Worm (Caenorhabditis elegans): Measurements from ENCODE around the gene Y60C6A.1.

Y60C6A.1 gene

DNA sequence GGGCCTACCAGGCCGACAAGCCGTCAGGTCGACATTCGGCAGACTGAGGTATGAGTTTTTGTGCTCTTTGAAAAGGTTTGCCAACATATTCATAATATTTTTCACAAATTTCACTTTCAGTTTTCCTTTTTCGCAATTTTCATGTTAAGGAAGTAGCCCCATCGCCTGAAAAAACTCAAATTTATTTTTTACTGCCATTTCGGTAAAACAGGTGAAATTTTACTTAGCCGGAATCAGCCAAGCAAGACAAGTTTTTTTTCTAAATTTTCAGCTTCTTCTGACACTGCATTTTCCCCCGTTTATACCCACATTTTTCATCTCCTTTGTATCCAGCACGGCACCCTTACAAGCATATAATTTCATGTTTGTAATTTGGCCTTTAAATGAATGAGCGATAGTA is 8.2 kb downstream of the Y60C6A.1 start, which contains the start of gene R02F11.11:
Gene R02F11.11 (plus strand): TSS at position 301 of the 400 bp plus-strand sequence.
- TF ChIP-seq ceh-18 (tag; optimal IDR thresholded peaks at IDR 0.05), result no peak
- TF ChIP-seq dmd-4 (tag; optimal IDR thresholded peaks at IDR 0.05; ENCODE audit: borderline replicate concordance), result no peak
- TF ChIP-seq fax-1 (tag; optimal IDR thresholded peaks at IDR 0.05), result no peak
- no peak for TF ChIP-seq pros-1 (tag; optimal IDR thresholded peaks at IDR 0.05)
- no peak for TF ChIP-seq sox-2 (GFP tag; IDR thresholded peaks at IDR 0.05)
- TF ChIP-seq ceh-45 (GFP tag; IDR thresholded peaks at IDR 0.05), result no peak
- no peak for TF ChIP-seq ceh-30 (tag; optimal IDR thresholded peaks at IDR 0.05)
- no peak for TF ChIP-seq ceh-2 (tag; optimal IDR thresholded peaks at IDR 0.05)
- TF ChIP-seq unc-55 (GFP tag; optimal IDR thresholded peaks at IDR 0.05), result no peak
- no peak for TF ChIP-seq hlh-15 (tag; optimal IDR thresholded peaks at IDR 0.05)
- TF ChIP-seq ceh-31 (tag; optimal IDR thresholded peaks at IDR 0.05), result no peak
- no peak for TF ChIP-seq hlh-13 (GFP tag; optimal IDR thresholded peaks at IDR 0.05)
- TF ChIP-seq hlh-6 (tag; optimal IDR thresholded peaks at IDR 0.05), result no peak
- no peak for TF ChIP-seq madf-2 (tag; optimal IDR thresholded peaks at IDR 0.05)
- TF ChIP-seq che-1 (tag; optimal IDR thresholded peaks at IDR 0.05), result no peak
- TF ChIP-seq mec-3 (tag; optimal IDR thresholded peaks at IDR 0.05; ENCODE audit: borderline replicate concordance), result no peak
- no peak for TF ChIP-seq pqm-1 (tag; optimal IDR thresholded peaks at IDR 0.05)
- TF ChIP-seq pha-2 (tag; optimal IDR thresholded peaks at IDR 0.05), result no peak
- no peak for TF ChIP-seq ets-4 (tag; optimal IDR thresholded peaks at IDR 0.05)
- TF ChIP-seq ceh-19 (GFP tag; optimal IDR thresholded peaks at IDR 0.05), result no peak

DNA sequence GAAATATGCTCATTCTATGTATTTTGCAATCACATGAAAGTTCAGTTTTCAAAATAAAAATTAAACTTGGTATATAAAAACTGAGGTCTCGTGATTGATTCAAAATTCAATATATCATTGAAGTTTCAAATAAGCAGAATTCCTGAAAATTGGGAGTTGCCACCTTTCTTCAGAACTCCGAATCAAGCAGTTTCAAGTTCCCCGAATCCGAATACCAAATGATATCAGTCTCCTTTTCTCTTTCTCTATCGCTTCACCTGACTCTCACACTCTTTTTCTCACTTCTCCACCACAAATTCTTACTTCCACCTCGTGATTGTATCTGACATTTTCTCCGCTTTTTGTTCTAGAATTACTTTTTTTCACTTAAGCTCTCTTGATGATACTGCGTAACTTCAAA is 10.9 kb downstream of the Y60C6A.1 start, which contains the start of gene R02F11.2:
Gene R02F11.2 (plus strand): TSS at position 292 of the 400 bp plus-strand sequence.
- TF ChIP-seq pax-1 (tag; optimal IDR thresholded peaks at IDR 0.05), result no peak
- no peak for TF ChIP-seq ceh-24 (tag; optimal IDR thresholded peaks at IDR 0.05)
- TF ChIP-seq F13H6.1 (tag; optimal IDR thresholded peaks at IDR 0.05), result no peak
- TF ChIP-seq rnt-1 (tag; optimal IDR thresholded peaks at IDR 0.05), result no peak
- TF ChIP-seq pros-1 (tag; optimal IDR thresholded peaks at IDR 0.05), result no peak
- no peak for TF ChIP-seq sdc-2 (tag; optimal IDR thresholded peaks at IDR 0.05)
- TF ChIP-seq ceh-6 (GFP tag; optimal IDR thresholded peaks at IDR 0.05), result no peak
- no peak for TF ChIP-seq C38D4.7 (GFP tag; optimal IDR thresholded peaks at IDR 0.05)
- no peak for TF ChIP-seq K02D7.2 (tag; optimal IDR thresholded peaks at IDR 0.05)
- TF ChIP-seq C08G9.2 (tag; optimal IDR thresholded peaks at IDR 0.05), result no peak
- TF ChIP-seq mec-3 (tag; optimal IDR thresholded peaks at IDR 0.05; ENCODE audit: borderline replicate concordance), result no peak
- TF ChIP-seq madf-2 (tag; optimal IDR thresholded peaks at IDR 0.05), result no peak
- no peak for TF ChIP-seq Y22D7AL.16 (tag; optimal IDR thresholded peaks at IDR 0.05)
- TF ChIP-seq ceh-14 (tag; optimal IDR thresholded peaks at IDR 0.05), result no peak
- no peak for TF ChIP-seq lim-6 (tag; optimal IDR thresholded peaks at IDR 0.05)
- TF ChIP-seq ttx-3 (tag; optimal IDR thresholded peaks at IDR 0.05), result no peak

- no peak for TF ChIP-seq pat-9 (tag; optimal IDR thresholded peaks at IDR 0.05)
Observed at ce11 chrV:4800794-4801193, 17.4 kb downstream of the Y60C6A.1 start, which contains the start of gene R02F11.1. Gene R02F11.1 (plus strand): TSS chrV:4801094.

DNA sequence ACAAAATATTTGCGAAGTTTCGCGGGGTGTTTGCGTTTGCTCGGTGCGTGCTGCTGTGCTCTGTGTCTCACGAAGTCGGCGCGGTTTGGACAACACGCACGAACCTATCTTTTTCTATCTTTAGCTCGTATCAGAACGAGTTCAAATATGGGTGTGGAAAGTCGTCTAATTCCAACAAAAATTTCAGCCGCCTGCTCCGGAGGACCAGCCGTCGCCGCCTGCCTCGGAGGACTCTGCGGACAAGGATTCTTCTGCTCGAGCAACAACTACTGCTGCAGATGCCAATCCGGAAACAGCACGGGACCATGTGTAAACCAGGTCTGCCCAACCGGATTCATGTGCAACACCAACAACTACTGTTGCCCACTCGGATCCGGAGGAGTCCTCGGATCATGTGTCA is 18.5 kb downstream of the Y60C6A.1 start:
- TF ChIP-seq T23F11.4 (GFP tag; optimal IDR thresholded peaks at IDR 0.05), result no peak
- no peak for TF ChIP-seq dmd-4 (tag; optimal IDR thresholded peaks at IDR 0.05; ENCODE audit: borderline replicate concordance)
- TF ChIP-seq pha-2 (tag; optimal IDR thresholded peaks at IDR 0.05), result no peak
- no peak for TF ChIP-seq hlh-30 (tag; optimal IDR thresholded peaks at IDR 0.05; ENCODE audit: insufficient read depth)
- no peak for TF ChIP-seq zip-5 (tag; optimal IDR thresholded peaks at IDR 0.05)
- TF ChIP-seq hlh-6 (tag; optimal IDR thresholded peaks at IDR 0.05), result no peak
- TF ChIP-seq sdc-2 (tag; optimal IDR thresholded peaks at IDR 0.05), result no peak
